Fruit fly (Drosophila melanogaster): ENCODE results near the gene CG17931.

DNA sequence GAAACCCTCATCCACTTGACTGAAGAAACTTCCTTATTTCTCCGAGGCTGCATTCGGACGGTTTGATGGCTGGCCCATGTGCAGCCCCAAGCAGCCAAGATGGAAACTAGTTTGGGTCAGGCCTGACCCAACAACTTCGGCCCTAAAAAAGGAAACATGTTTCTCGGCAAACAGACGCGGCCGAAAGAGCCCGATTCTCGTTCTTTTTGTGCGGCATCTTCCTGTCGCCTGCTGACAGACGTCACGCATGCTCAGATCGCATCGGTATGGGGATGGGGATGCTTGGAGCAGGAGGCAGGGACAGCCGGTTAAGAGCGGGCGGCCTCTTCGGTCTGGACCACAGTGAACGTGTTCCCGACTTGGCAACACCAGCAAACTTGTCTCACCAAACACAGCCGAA, 42.5 kb downstream of the CG17931 start:
- TF ChIP-seq h (GFP tag; optimal IDR thresholded peaks at IDR 0.05) (no peak), sv (GFP tag; optimal IDR thresholded peaks at IDR 0.05) (no peak), Jra (GFP tag; optimal IDR thresholded peaks at IDR 0.05) (no peak), Myc (optimal IDR thresholded peaks at IDR 0.05) (no peak), Hr78 (GFP tag; optimal IDR thresholded peaks at IDR 0.05) (no peak), dl (GFP tag; optimal IDR thresholded peaks at IDR 0.05; ENCODE audit: insufficient read depth in 1 of 2, partially characterized antibody in 2 of 2) (peak in 1 of 2 experiments; percentile 40), pan (optimal IDR thresholded peaks at IDR 0.05) (no peak)

Data from whole organism, wandering third instar larva.